Fruit fly (Drosophila melanogaster): ENCODE results near the gene CG14627.

dm6 chrX:1209251-1210020 lies 28.0 kb downstream of the CG14627 start, which contains the start of gene CG11382:
- TF ChIP-seq h (optimal IDR thresholded peaks at IDR 0.05), result no peak
- TF ChIP-seq Sin3A (optimal IDR thresholded peaks at IDR 0.05), result no peak

Data from Kc167 (cell line).